Fruit fly (Drosophila melanogaster) whole organism, embryonic: Measurements from ENCODE around the gene AGO2.

ENCODE experiments used
- Ada2b ChIP-seq: fragments of 200-800 bp; sonication (Bioruptor generic); IDR thresholded peaks from 2 replicates; pipeline ENCODE4 v1.3.6; 2022; ENCODE audit warnings: missing biosample characterization, missing genetic modification characterization
- BEAF-32 ChIP-seq: fragments of 200-800 bp; sonication (Bioruptor generic); optimal IDR thresholded peaks from 3 replicates; lab custom pipeline; 2017; ENCODE audit warnings: missing biosample characterization, missing genetic modification characterization, mild to moderate bottlenecking, moderate library complexity, missing genetic modification reagents
- Bdp1 ChIP-seq: fragments of 200-800 bp; sonication (Bioruptor generic); optimal IDR thresholded peaks from 3 replicates; lab custom pipeline; 2016; ENCODE audit warnings: missing biosample characterization, missing genetic modification characterization
- Bgb ChIP-seq: fragments of 200-800 bp; sonication (Bioruptor generic); IDR thresholded peaks from 2 replicates; pipeline ENCODE4 v1.3.6; 2022; ENCODE audit warnings: missing biosample characterization, missing genetic modification characterization; ENCODE audit not compliant: partially characterized antibody
- CG10209 ChIP-seq: fragments of 200-800 bp; sonication (Bioruptor generic); optimal IDR thresholded peaks from 3 replicates; lab custom pipeline; 2017; ENCODE audit warnings: missing biosample characterization, mild to moderate bottlenecking, missing genetic modification characterization, missing genetic modification reagents
- CG1024 ChIP-seq: fragments of 200-800 bp; sonication (Bioruptor generic); IDR thresholded peaks from 2 replicates; pipeline ENCODE4 v1.3.6; 2022; ENCODE audit warnings: missing biosample characterization, missing genetic modification characterization
- CG10366 ChIP-seq: fragments of 200-800 bp; sonication (Bioruptor generic); IDR thresholded peaks from 2 replicates; pipeline ENCODE4 v1.3.6; 2022; ENCODE audit warnings: missing biosample characterization, missing genetic modification characterization
- CG11085 ChIP-seq: fragments of 200-800 bp; sonication (Bioruptor generic); IDR thresholded peaks from 2 replicates; pipeline ENCODE4 v1.3.6; 2022; ENCODE audit warnings: missing biosample characterization, missing genetic modification characterization
- CG11560 ChIP-seq: fragments of 200-800 bp; sonication (Bioruptor generic); IDR thresholded peaks from 3 replicates; pipeline ENCODE4 v1.3.6; 2022; ENCODE audit warnings: missing biosample characterization, missing genetic modification characterization
- CG14014 ChIP-seq: fragments of 200-800 bp; sonication (Bioruptor generic); IDR thresholded peaks from 2 replicates; pipeline ENCODE4 v1.3.6; 2022; ENCODE audit warnings: missing biosample characterization, missing genetic modification characterization
- CG15269 ChIP-seq: fragments of 200-800 bp; sonication (Bioruptor generic); optimal IDR thresholded peaks from 2 replicates; lab custom pipeline; 2018; ENCODE audit warnings: missing biosample characterization, mild to moderate bottlenecking, missing genetic modification characterization, moderate library complexity
- CG18262 ChIP-seq: fragments of 200-800 bp; optimal IDR thresholded peaks from 3 replicates; lab custom pipeline; 2019; ENCODE audit warnings: missing biosample characterization, mild to moderate bottlenecking, missing genetic modification characterization, moderate library complexity
- CG2116 ChIP-seq: fragments of 200-800 bp; sonication (Bioruptor generic); optimal IDR thresholded peaks from 3 replicates; lab custom pipeline; 2018; ENCODE audit warnings: missing biosample characterization, mild to moderate bottlenecking, missing genetic modification characterization
- CG2678 ChIP-seq: fragments of 200-800 bp; sonication (Bioruptor generic); optimal IDR thresholded peaks from 3 replicates; lab custom pipeline; 2019; ENCODE audit warnings: missing biosample characterization, mild to moderate bottlenecking, missing genetic modification characterization, moderate library complexity
- CG32532 ChIP-seq: fragments of 200-800 bp; sonication (Bioruptor generic); IDR thresholded peaks from 2 replicates; pipeline ENCODE4 v1.3.6; 2022; ENCODE audit warnings: missing biosample characterization, missing genetic modification characterization
- CG6813 ChIP-seq: fragments of 200-800 bp; sonication (Bioruptor generic); optimal IDR thresholded peaks from 2 replicates; lab custom pipeline; 2017; ENCODE audit warnings: missing biosample characterization, missing genetic modification characterization, mild to moderate bottlenecking, moderate library complexity, missing genetic modification reagents
- CG7556 ChIP-seq: fragments of 200-800 bp; sonication (Bioruptor generic); optimal IDR thresholded peaks from 2 replicates; lab custom pipeline; 2017; ENCODE audit warnings: missing biosample characterization, mild to moderate bottlenecking, missing genetic modification characterization
- CG8290 ChIP-seq, 3 experiments: fragments of 200-800 bp; sonication (Bioruptor generic); optimal IDR thresholded peaks; 2 replicates each; lab custom pipeline; 2016 to 2019; ENCODE audit warnings: missing biosample characterization in 3 of 3, missing genetic modification characterization in 3 of 3, mild to moderate bottlenecking in 2 of 3, moderate library complexity in 1 of 3
- CG8944 ChIP-seq: fragments of 200-800 bp; sonication (Bioruptor generic); optimal IDR thresholded peaks from 3 replicates; lab custom pipeline; 2016; ENCODE audit warnings: missing biosample characterization, missing genetic modification characterization
- Drgx ChIP-seq: fragments of 200-800 bp; sonication (Bioruptor generic); IDR thresholded peaks from 2 replicates; pipeline ENCODE4 v1.3.6; 2022; ENCODE audit warnings: missing biosample characterization, missing genetic modification characterization
- Ets65A ChIP-seq: fragments of 200-800 bp; sonication (Bioruptor generic); peaks from one replicate; lab custom pipeline; 2016; ENCODE audit warnings: missing biosample characterization, missing genetic modification characterization
- HLH4C ChIP-seq: fragments of 200-800 bp; sonication (Bioruptor generic); IDR thresholded peaks from 3 replicates; pipeline ENCODE4 v1.3.6; 2022; ENCODE audit warnings: missing biosample characterization, missing genetic modification characterization; ENCODE audit not compliant: partially characterized antibody
- Lpt ChIP-seq: fragments of >200 bp; optimal IDR thresholded peaks from 2 replicates; lab custom pipeline; 2018; ENCODE audit warnings: missing biosample characterization, missing genetic modification characterization
- Mes4 ChIP-seq: fragments of 200-800 bp; sonication (Bioruptor generic); optimal IDR thresholded peaks from 2 replicates; lab custom pipeline; 2016; ENCODE audit warnings: missing biosample characterization, missing genetic modification characterization
- Mrtf ChIP-seq: fragments of 200-800 bp; sonication (Bioruptor generic); IDR thresholded peaks from 3 replicates; pipeline ENCODE4 v1.3.6; 2022; ENCODE audit warnings: missing biosample characterization, missing genetic modification characterization
- Nf-YC ChIP-seq: fragments of 200-800 bp; optimal IDR thresholded peaks from 3 replicates; lab custom pipeline; 2019; ENCODE audit warnings: missing biosample characterization, mild to moderate bottlenecking, missing genetic modification characterization, moderate library complexity
- Oli ChIP-seq: fragments of 200-800 bp; sonication (Bioruptor generic); optimal IDR thresholded peaks from 2 replicates; lab custom pipeline; 2018; ENCODE audit warnings: missing biosample characterization, mild to moderate bottlenecking, missing genetic modification characterization, moderate library complexity
- PHDP ChIP-seq: fragments of 200-800 bp; sonication (Bioruptor generic); optimal IDR thresholded peaks from 3 replicates; lab custom pipeline; 2018; ENCODE audit warnings: missing biosample characterization, mild to moderate bottlenecking, missing genetic modification characterization, moderate library complexity
- Scr ChIP-seq: fragments of 200-800 bp; sonication (Bioruptor generic); IDR thresholded peaks from 2 replicates; pipeline ENCODE4 v1.3.6; 2022; ENCODE audit warnings: missing biosample characterization, missing genetic modification characterization; ENCODE audit not compliant: partially characterized antibody
- Spps ChIP-seq: fragments of 200-800 bp; sonication (Bioruptor generic); optimal IDR thresholded peaks from 2 replicates; lab custom pipeline; 2018; ENCODE audit warnings: missing biosample characterization, mild to moderate bottlenecking, missing genetic modification characterization
- Sry-δ ChIP-seq: fragments of 200-800 bp; sonication (Bioruptor generic); optimal IDR thresholded peaks from 2 replicates; lab custom pipeline; 2016; ENCODE audit warnings: missing biosample characterization, missing genetic modification characterization
- Ssrp ChIP-seq: fragments of 200-800 bp; sonication (Bioruptor generic); optimal IDR thresholded peaks from 2 replicates; lab custom pipeline; 2018; ENCODE audit warnings: missing biosample characterization, mild to moderate bottlenecking, missing genetic modification characterization, moderate library complexity
- YL-1 ChIP-seq: fragments of 200-800 bp; sonication (Bioruptor generic); optimal IDR thresholded peaks from 3 replicates; lab custom pipeline; 2017; ENCODE audit warnings: missing biosample characterization, mild to moderate bottlenecking, missing genetic modification characterization
- ase ChIP-seq: fragments of 200-800 bp; sonication (Bioruptor generic); IDR thresholded peaks from 3 replicates; pipeline ENCODE4 v1.3.6; 2022; ENCODE audit warnings: missing biosample characterization, missing genetic modification characterization
- crc ChIP-seq: fragments of 200-800 bp; sonication (Bioruptor generic); optimal IDR thresholded peaks from 2 replicates; lab custom pipeline; 2016; ENCODE audit warnings: missing biosample characterization, missing genetic modification characterization
- danr ChIP-seq: fragments of 200-800 bp; sonication (Bioruptor generic); IDR thresholded peaks from 2 replicates; pipeline ENCODE4 v1.3.6; 2022; ENCODE audit warnings: missing biosample characterization, missing genetic modification characterization
- dpn ChIP-seq, 2 experiments: fragments of 200-800 bp; sonication (Bioruptor generic); optimal IDR thresholded peaks; 3 replicates each; lab custom pipeline; 2016; ENCODE audit warnings: missing biosample characterization in 2 of 2, missing genetic modification characterization in 2 of 2
- eve ChIP-seq, 2 experiments: fragments of >200 bp; optimal IDR thresholded peaks; 2 replicates each; lab custom pipeline; 2017; ENCODE audit warnings: missing biosample characterization in 2 of 2, missing genetic modification characterization in 2 of 2
- eyg ChIP-seq: fragments of 200-800 bp; sonication (Bioruptor generic); optimal IDR thresholded peaks from 3 replicates; lab custom pipeline; 2016; ENCODE audit warnings: missing biosample characterization, missing genetic modification characterization
- hth ChIP-seq: fragments of >200 bp; optimal IDR thresholded peaks from 2 replicates; lab custom pipeline; 2017; ENCODE audit warnings: inconsistent platforms
- maf-S ChIP-seq: fragments of 200-800 bp; sonication (Bioruptor generic); optimal IDR thresholded peaks from 2 replicates; lab custom pipeline; 2016; ENCODE audit warnings: missing biosample characterization, missing genetic modification characterization
- nerfin-1 ChIP-seq: fragments of 200-800 bp; sonication (Bioruptor generic); optimal IDR thresholded peaks from 3 replicates; lab custom pipeline; 2019; ENCODE audit warnings: missing biosample characterization, mild to moderate bottlenecking, missing genetic modification characterization, moderate library complexity
- p53 ChIP-seq: fragments of 200-800 bp; sonication (Bioruptor generic); optimal IDR thresholded peaks from 2 replicates; lab custom pipeline; 2016; ENCODE audit warnings: missing biosample characterization, missing genetic modification characterization
- peb ChIP-seq: fragments of 200-800 bp; sonication (Bioruptor generic); IDR thresholded peaks from 2 replicates; pipeline ENCODE4 v1.3.6; 2022; ENCODE audit warnings: missing biosample characterization, missing genetic modification characterization
- pfk ChIP-seq: fragments of 200-800 bp; sonication (Bioruptor generic); optimal IDR thresholded peaks from 2 replicates; lab custom pipeline; 2018; ENCODE audit warnings: missing biosample characterization, mild to moderate bottlenecking, missing genetic modification characterization, moderate library complexity
- pnt ChIP-seq: fragments of 200-800 bp; sonication (Bioruptor generic); optimal IDR thresholded peaks from 3 replicates; lab custom pipeline; 2016; ENCODE audit warnings: missing biosample characterization, missing genetic modification characterization
- psq ChIP-seq: fragments of 200-800 bp; sonication (Bioruptor generic); optimal IDR thresholded peaks from 2 replicates; lab custom pipeline; 2017; ENCODE audit warnings: missing biosample characterization, missing genetic modification characterization
- sens ChIP-seq: fragments of 200-800 bp; sonication (Bioruptor generic); peaks from one replicate; lab custom pipeline; 2016; ENCODE audit warnings: missing biosample characterization, missing genetic modification characterization
- stc ChIP-seq: fragments of 200-800 bp; sonication (Bioruptor generic); IDR thresholded peaks from 2 replicates; pipeline ENCODE4 v1.3.6; 2022; ENCODE audit warnings: missing biosample characterization, missing genetic modification characterization
- vnd ChIP-seq: fragments of 200-800 bp; sonication (Bioruptor generic); IDR thresholded peaks from 3 replicates; pipeline ENCODE4 v1.3.6; 2022; ENCODE audit warnings: missing biosample characterization, missing genetic modification characterization; ENCODE audit not compliant: partially characterized antibody

The AGO2 gene

dm6 chr3L:15597037-15597785 is 43.3 kb downstream of the AGO2 start (continued):
- no peak for TF ChIP-seq CG2116
- TF ChIP-seq CG7556 (GFP tag; lab: Kevin White, UChicago) = no peak
- peak; percentile 68; the same call in 1 of the 2 replicates for TF ChIP-seq CG14014 (GFP tag; lab: Robert Waterston, UW)
- no peak for TF ChIP-seq peb (GFP tag; lab: Robert Waterston, UW)
- no peak for TF ChIP-seq hth
- no peak for TF ChIP-seq Spps (tag; lab: Kevin White, UChicago)
- no peak for TF ChIP-seq Lpt (GFP tag; lab: Kevin White, UChicago)
- no peak for TF ChIP-seq YL-1 (GFP tag; lab: Kevin White, UChicago)
- TF ChIP-seq CG2678 (tag; lab: Kevin White, UChicago) = peak; percentile 53
- peak; percentile 45 for TF ChIP-seq sens (GFP tag; lab: Kevin White, UChicago)
- TF ChIP-seq eyg = no peak
- TF ChIP-seq CG15269 (tag; lab: Kevin White, UChicago) = peak; percentile 25
- TF ChIP-seq pfk (GFP tag; lab: Kevin White, UChicago) = no peak
- TF ChIP-seq PHDP (tag; lab: Kevin White, UChicago) = peak; percentile 42
- TF ChIP-seq CG18262 (tag; lab: Kevin White, UChicago) = no peak
- no peak for TF ChIP-seq CG32532
- no peak for TF ChIP-seq HLH4C (GFP tag; lab: Robert Waterston, UW)
- no peak for TF ChIP-seq Bgb (GFP tag; lab: Robert Waterston, UW)
- no peak for TF ChIP-seq Scr (GFP tag; lab: Robert Waterston, UW)
- no peak for TF ChIP-seq psq (GFP tag; lab: Kevin White, UChicago)
- TF ChIP-seq Bdp1 (GFP tag; lab: Kevin White, UChicago) = no peak
- TF ChIP-seq Nf-YC = no peak
- TF ChIP-seq Oli = no peak
- no peak for TF ChIP-seq Ssrp (tag; lab: Kevin White, UChicago)
- no peak for TF ChIP-seq CG8944 (GFP tag; lab: Kevin White, UChicago)
- no peak for TF ChIP-seq maf-S (GFP tag; lab: Kevin White, UChicago)
- no peak for TF ChIP-seq pnt (GFP tag; lab: Kevin White, UChicago)
- no peak for TF ChIP-seq Ada2b (GFP tag; lab: Robert Waterston, UW)
- no peak for TF ChIP-seq CG6813
- TF ChIP-seq p53 (GFP tag; lab: Kevin White, UChicago) = no peak
- TF ChIP-seq CG1024 (GFP tag; lab: Robert Waterston, UW) = no peak
- no peak for TF ChIP-seq CG11085 (GFP tag; lab: Robert Waterston, UW)
- TF ChIP-seq eve (GFP tag; optimal IDR thresholded peaks at IDR 0.05; lab: Kevin White, UChicago) = no peak
- TF ChIP-seq CG10209 (GFP tag; lab: Kevin White, UChicago) = peak; percentile 26
- no peak for TF ChIP-seq ase
- TF ChIP-seq Drgx (GFP tag; lab: Robert Waterston, UW) = no peak
- no peak for TF ChIP-seq dpn (GFP tag; optimal IDR thresholded peaks at IDR 0.05; lab: Kevin White, UChicago)
- TF ChIP-seq Mrtf = no peak
- TF ChIP-seq vnd (GFP tag; lab: Robert Waterston, UW) = no peak
- TF ChIP-seq Ets65A (GFP tag; lab: Kevin White, UChicago) = no peak
- no peak for TF ChIP-seq crc
- no peak for TF ChIP-seq CG8290 (GFP tag; optimal IDR thresholded peaks at IDR 0.05; lab: Kevin White, UChicago)
- peak in 1 of 2 experiments; percentile 59 for TF ChIP-seq CG8290 (tag; optimal IDR thresholded peaks at IDR 0.05; lab: Kevin White, UChicago)
- TF ChIP-seq CG11560 (tag; lab: Robert Waterston, UW) = no peak
- TF ChIP-seq BEAF-32 (GFP tag; lab: Kevin White, UChicago) = no peak
- TF ChIP-seq Mes4 (GFP tag; lab: Kevin White, UChicago) = no peak
- TF ChIP-seq danr = no peak
- no peak; the same call in 1 of the 2 replicates for TF ChIP-seq stc (GFP tag; lab: Robert Waterston, UW)
- TF ChIP-seq nerfin-1 (tag; lab: Kevin White, UChicago) = no peak
- TF ChIP-seq CG10366 = no peak; the same call in 1 of the 2 replicates
- TF ChIP-seq Sry-δ = no peak
